Fruit fly (Drosophila melanogaster) whole organism, embryonic: ENCODE data around the gene SkpD.

Experiments
- Abd-B ChIP-seq: fragments of 200-800 bp; sonication (Bioruptor generic); optimal IDR thresholded peaks from 2 replicates; lab custom pipeline; 2018; ENCODE audit warnings: missing biosample characterization, mild to moderate bottlenecking, missing genetic modification characterization, moderate library complexity
- Aef1 ChIP-seq: fragments of 200-800 bp; sonication (Bioruptor generic); IDR thresholded peaks from 3 replicates; pipeline ENCODE4 v1.3.6; 2022; ENCODE audit warnings: missing biosample characterization, missing genetic modification characterization
- Asciz ChIP-seq: fragments of 200-800 bp; sonication (Bioruptor generic); optimal IDR thresholded peaks from 2 replicates; lab custom pipeline; 2017; ENCODE audit warnings: missing biosample characterization, mild to moderate bottlenecking, missing genetic modification characterization, missing genetic modification reagents
- CG10147 ChIP-seq: fragments of 200-800 bp; sonication (Bioruptor generic); optimal IDR thresholded peaks from 2 replicates; lab custom pipeline; 2019; ENCODE audit warnings: missing biosample characterization, mild to moderate bottlenecking, missing genetic modification characterization, moderate library complexity
- CG10543 ChIP-seq: fragments of 200-800 bp; sonication (Bioruptor generic); optimal IDR thresholded peaks from 3 replicates; lab custom pipeline; 2017; ENCODE audit warnings: missing biosample characterization, mild to moderate bottlenecking, missing genetic modification characterization, moderate library complexity
- CG11398 ChIP-seq: fragments of 200-800 bp; sonication (Bioruptor generic); optimal IDR thresholded peaks from 2 replicates; lab custom pipeline; 2016; ENCODE audit warnings: missing biosample characterization, missing genetic modification characterization
- CG11723 ChIP-seq: fragments of 200-800 bp; sonication (Bioruptor generic); optimal IDR thresholded peaks from 2 replicates; lab custom pipeline; 2017; ENCODE audit warnings: missing biosample characterization, mild to moderate bottlenecking, missing genetic modification characterization
- CG12155 ChIP-seq: fragments of 200-800 bp; sonication (Bioruptor generic); optimal IDR thresholded peaks from 3 replicates; lab custom pipeline; 2016; ENCODE audit warnings: missing biosample characterization, missing genetic modification characterization
- CG12391 ChIP-seq: fragments of 200-800 bp; sonication (Bioruptor generic); optimal IDR thresholded peaks from 3 replicates; lab custom pipeline; 2018; ENCODE audit warnings: missing biosample characterization, mild to moderate bottlenecking, missing genetic modification characterization, moderate library complexity
- CG12744 ChIP-seq: fragments of 200-800 bp; sonication (Bioruptor generic); optimal IDR thresholded peaks from 2 replicates; lab custom pipeline; 2016; ENCODE audit warnings: missing biosample characterization, missing genetic modification characterization
- CG14014 ChIP-seq: fragments of 200-800 bp; sonication (Bioruptor generic); IDR thresholded peaks from 2 replicates; pipeline ENCODE4 v1.3.6; 2022; ENCODE audit warnings: missing biosample characterization, missing genetic modification characterization
- CG1602 ChIP-seq: fragments of 200-800 bp; sonication (Bioruptor generic); optimal IDR thresholded peaks from 3 replicates; lab custom pipeline; 2016; ENCODE audit warnings: missing biosample characterization, missing genetic modification characterization
- CG17385 ChIP-seq: fragments of 200-800 bp; sonication (Bioruptor generic); optimal IDR thresholded peaks from 3 replicates; lab custom pipeline; 2018; ENCODE audit warnings: missing biosample characterization, mild to moderate bottlenecking, missing genetic modification characterization
- CG18262 ChIP-seq: fragments of 200-800 bp; optimal IDR thresholded peaks from 3 replicates; lab custom pipeline; 2019; ENCODE audit warnings: missing biosample characterization, mild to moderate bottlenecking, missing genetic modification characterization, moderate library complexity
- CG18619 ChIP-seq: fragments of 200-800 bp; sonication (Bioruptor generic); optimal IDR thresholded peaks from 3 replicates; lab custom pipeline; 2017; ENCODE audit warnings: missing biosample characterization, mild to moderate bottlenecking, missing genetic modification characterization
- CG32772 ChIP-seq: fragments of 200-800 bp; sonication (Bioruptor generic); IDR thresholded peaks from 2 replicates; pipeline ENCODE4 v1.3.6; 2022; ENCODE audit warnings: missing biosample characterization, missing genetic modification characterization
- CG4282 ChIP-seq: fragments of 200-800 bp; sonication (Bioruptor generic); optimal IDR thresholded peaks from 2 replicates; lab custom pipeline; 2016; ENCODE audit warnings: missing biosample characterization, missing genetic modification characterization
- E2f1 ChIP-seq: fragments of 200-800 bp; sonication (Bioruptor generic); IDR thresholded peaks from 2 replicates; pipeline ENCODE4 v1.3.6; 2022; ENCODE audit warnings: missing biosample characterization, missing genetic modification characterization
- Kr ChIP-seq: fragments of 200-800 bp; sonication (Bioruptor generic); optimal IDR thresholded peaks from 2 replicates; lab custom pipeline; 2017; ENCODE audit warnings: missing biosample characterization, mild to moderate bottlenecking, missing genetic modification characterization
- Lim3 ChIP-seq: fragments of 200-800 bp; sonication (Bioruptor generic); IDR thresholded peaks from 2 replicates; pipeline ENCODE4 v1.3.6; 2022; ENCODE audit warnings: missing biosample characterization, missing genetic modification characterization
- Lpt ChIP-seq: fragments of >200 bp; optimal IDR thresholded peaks from 2 replicates; lab custom pipeline; 2018; ENCODE audit warnings: missing biosample characterization, missing genetic modification characterization
- MESR4 ChIP-seq: fragments of 200-800 bp; sonication (Bioruptor generic); optimal IDR thresholded peaks from 2 replicates; lab custom pipeline; 2018; ENCODE audit warnings: missing biosample characterization, mild to moderate bottlenecking, missing genetic modification characterization, moderate library complexity
- NFAT ChIP-seq: fragments of 200-800 bp; sonication (Bioruptor generic); IDR thresholded peaks from 2 replicates; pipeline ENCODE4 v1.3.6; 2022; ENCODE audit warnings: missing biosample characterization, missing genetic modification characterization
- Opbp ChIP-seq: fragments of 200-800 bp; sonication (Bioruptor generic); IDR thresholded peaks from 3 replicates; pipeline ENCODE4 v1.3.6; 2022; ENCODE audit warnings: missing biosample characterization, missing genetic modification characterization; ENCODE audit not compliant: partially characterized antibody
- PHDP ChIP-seq: fragments of 200-800 bp; sonication (Bioruptor generic); optimal IDR thresholded peaks from 3 replicates; lab custom pipeline; 2018; ENCODE audit warnings: missing biosample characterization, mild to moderate bottlenecking, missing genetic modification characterization, moderate library complexity
- Tbp ChIP-seq: fragments of >200 bp; optimal IDR thresholded peaks from 2 replicates; lab custom pipeline; 2018; ENCODE audit warnings: missing biosample characterization, missing genetic modification characterization
- amos ChIP-seq: fragments of 200-800 bp; sonication (Bioruptor generic); IDR thresholded peaks from 2 replicates; pipeline ENCODE4 v1.3.6; 2022; ENCODE audit warnings: missing biosample characterization, missing genetic modification characterization; ENCODE audit not compliant: partially characterized antibody
- bab2 ChIP-seq: fragments of 200-800 bp; sonication (Bioruptor generic); optimal IDR thresholded peaks from 2 replicates; lab custom pipeline; 2016; ENCODE audit warnings: missing biosample characterization, missing genetic modification characterization
- bbx ChIP-seq: fragments of 200-800 bp; sonication (Bioruptor generic); IDR thresholded peaks from 2 replicates; pipeline ENCODE4 v1.3.6; 2022; ENCODE audit warnings: missing biosample characterization, missing genetic modification characterization; ENCODE audit not compliant: partially characterized antibody
- bsh ChIP-seq, 2 experiments: fragments of 200-800 bp; sonication (Bioruptor generic); optimal IDR thresholded peaks; 2 replicates each; lab custom pipeline; 2017 to 2018; ENCODE audit warnings: mild to moderate bottlenecking in 2 of 2, missing biosample characterization in 2 of 2, missing genetic modification characterization in 2 of 2, moderate library complexity in 1 of 2
- disco-r ChIP-seq: fragments of 200-800 bp; sonication (Bioruptor generic); optimal IDR thresholded peaks from 2 replicates; lab custom pipeline; 2016; ENCODE audit warnings: missing biosample characterization, missing genetic modification characterization
- dm ChIP-seq: fragments of 200-800 bp; sonication (Bioruptor generic); optimal IDR thresholded peaks from 3 replicates; lab custom pipeline; 2016; ENCODE audit warnings: missing biosample characterization, missing genetic modification characterization
- dmrt99B ChIP-seq: fragments of 200-800 bp; sonication (Bioruptor generic); optimal IDR thresholded peaks from 2 replicates; lab custom pipeline; 2018; ENCODE audit warnings: missing biosample characterization, mild to moderate bottlenecking, missing genetic modification characterization, moderate library complexity
- fd3F ChIP-seq: fragments of 200-800 bp; sonication (Bioruptor generic); optimal IDR thresholded peaks from 2 replicates; lab custom pipeline; 2018; ENCODE audit warnings: missing biosample characterization, mild to moderate bottlenecking, missing genetic modification characterization, moderate library complexity
- ftz-f1 ChIP-seq: fragments of 200-800 bp; sonication (Bioruptor generic); optimal IDR thresholded peaks from 2 replicates; lab custom pipeline; 2016; ENCODE audit warnings: missing biosample characterization, missing genetic modification characterization
- gce ChIP-seq: fragments of 200-800 bp; sonication (Bioruptor generic); IDR thresholded peaks from 3 replicates; pipeline ENCODE4 v1.3.6; 2022; ENCODE audit warnings: missing biosample characterization, missing genetic modification characterization
- gsb ChIP-seq: fragments of 200-800 bp; sonication (Bioruptor generic); IDR thresholded peaks from 2 replicates; pipeline ENCODE4 v1.3.6; 2022; ENCODE audit warnings: missing biosample characterization, missing genetic modification characterization
- ham ChIP-seq: fragments of 200-800 bp; sonication (Bioruptor generic); IDR thresholded peaks from 2 replicates; pipeline ENCODE4 v1.3.6; 2022; ENCODE audit warnings: missing biosample characterization, missing genetic modification characterization
- klu ChIP-seq: fragments of 200-800 bp; sonication (Bioruptor generic); IDR thresholded peaks from 2 replicates; pipeline ENCODE4 v1.3.6; 2022; ENCODE audit warnings: missing biosample characterization, missing genetic modification characterization
- lmd ChIP-seq: fragments of 200-800 bp; sonication (Bioruptor generic); IDR thresholded peaks from 2 replicates; pipeline ENCODE4 v1.3.6; 2022; ENCODE audit warnings: missing biosample characterization, missing genetic modification characterization
- nerfin-1 ChIP-seq: fragments of 200-800 bp; sonication (Bioruptor generic); optimal IDR thresholded peaks from 3 replicates; lab custom pipeline; 2019; ENCODE audit warnings: missing biosample characterization, mild to moderate bottlenecking, missing genetic modification characterization, moderate library complexity
- pb ChIP-seq: fragments of 200-800 bp; sonication (Bioruptor generic); optimal IDR thresholded peaks from 3 replicates; lab custom pipeline; 2016; ENCODE audit warnings: missing biosample characterization, missing genetic modification characterization
- run ChIP-seq: fragments of 200-800 bp; sonication (Bioruptor generic); optimal IDR thresholded peaks from 3 replicates; lab custom pipeline; 2018; ENCODE audit warnings: missing biosample characterization, mild to moderate bottlenecking, missing genetic modification characterization
- slp2 ChIP-seq: fragments of 200-800 bp; sonication (Bioruptor generic); optimal IDR thresholded peaks from 2 replicates; lab custom pipeline; 2016; ENCODE audit warnings: missing biosample characterization, missing genetic modification characterization
- sqz ChIP-seq: fragments of 200-800 bp; sonication (Bioruptor generic); optimal IDR thresholded peaks from 3 replicates; lab custom pipeline; 2018; ENCODE audit warnings: missing biosample characterization, mild to moderate bottlenecking, missing genetic modification characterization
- trem ChIP-seq: fragments of 200-800 bp; optimal IDR thresholded peaks from 3 replicates; lab custom pipeline; 2019; ENCODE audit warnings: missing biosample characterization, mild to moderate bottlenecking, missing genetic modification characterization, moderate library complexity
- unpg ChIP-seq: fragments of 200-800 bp; sonication (Bioruptor generic); optimal IDR thresholded peaks from 3 replicates; lab custom pipeline; 2018; ENCODE audit warnings: missing biosample characterization, mild to moderate bottlenecking, missing genetic modification characterization, moderate library complexity
- wdn ChIP-seq: fragments of 200-800 bp; sonication (Bioruptor generic); IDR thresholded peaks from 2 replicates; pipeline ENCODE4 v1.3.6; 2022; ENCODE audit warnings: missing biosample characterization, missing genetic modification characterization
- yki ChIP-seq: fragments of >200 bp; optimal IDR thresholded peaks from 3 replicates; lab custom pipeline; 2018
- z ChIP-seq: fragments of 200-800 bp; sonication (Bioruptor generic); IDR thresholded peaks from 3 replicates; pipeline ENCODE4 v1.3.6; 2022; ENCODE audit warnings: missing biosample characterization, missing genetic modification characterization
- zfh2 ChIP-seq: fragments of 200-800 bp; sonication (Bioruptor generic); optimal IDR thresholded peaks from 2 replicates; lab custom pipeline; 2016; ENCODE audit warnings: missing biosample characterization, missing genetic modification characterization

The SkpD gene

dm6 chrX:19842397-19843261, 30.1 kb downstream of the SkpD start (continued):
- TF ChIP-seq run (tag; lab: Kevin White, UChicago) (no peak), NFAT (GFP tag; lab: Robert Waterston, UW) (no peak), z (no peak), pb (no peak), yki (no peak), bbx (GFP tag; lab: Robert Waterston, UW) (no peak), gsb (no peak), CG10147 (no peak), Lpt (GFP tag; lab: Kevin White, UChicago) (peak; percentile 69), Aef1 (GFP tag; lab: Robert Waterston, UW) (no peak), bab2 (GFP tag; lab: Kevin White, UChicago) (no peak), disco-r (GFP tag; lab: Kevin White, UChicago) (no peak), fd3F (GFP tag; lab: Kevin White, UChicago) (no peak), CG11723 (GFP tag; lab: Kevin White, UChicago) (no peak), amos (GFP tag; lab: Robert Waterston, UW) (no peak), CG11398 (GFP tag; lab: Kevin White, UChicago) (no peak), CG10543 (GFP tag; lab: Kevin White, UChicago) (no peak), CG14014 (GFP tag; lab: Robert Waterston, UW) (no peak), Asciz (GFP tag; lab: Kevin White, UChicago) (no peak), Tbp (GFP tag; lab: Kevin White, UChicago) (no peak), Opbp (GFP tag; lab: Robert Waterston, UW) (no peak), trem (peak; percentile 10), dm (GFP tag; lab: Kevin White, UChicago) (no peak), CG4282 (GFP tag; lab: Kevin White, UChicago) (no peak), ham (GFP tag; lab: Robert Waterston, UW) (no peak), E2f1 (no peak), CG12744 (GFP tag; lab: Kevin White, UChicago) (no peak), dmrt99B (tag; lab: Kevin White, UChicago) (peak; percentile 26), sqz (peak; percentile 77), wdn (no peak), MESR4 (no peak), Kr (GFP tag; lab: Kevin White, UChicago) (no peak), klu (GFP tag; lab: Robert Waterston, UW) (no peak), PHDP (tag; lab: Kevin White, UChicago) (no peak), CG18262 (tag; lab: Kevin White, UChicago) (peak; percentile 48), CG17385 (GFP tag; lab: Kevin White, UChicago) (no peak), nerfin-1 (tag; lab: Kevin White, UChicago) (no peak), slp2 (GFP tag; lab: Kevin White, UChicago) (no peak), lmd (GFP tag; lab: Robert Waterston, UW) (no peak), CG32772 (GFP tag; lab: Robert Waterston, UW) (peak; percentile 54), CG12391 (tag; lab: Kevin White, UChicago) (peak; percentile 10), Lim3 (no peak), unpg (GFP tag; lab: Kevin White, UChicago) (no peak), CG18619 (GFP tag; lab: Kevin White, UChicago) (no peak), gce (GFP tag; lab: Robert Waterston, UW) (no peak), zfh2 (no peak), bsh (GFP tag; optimal IDR thresholded peaks at IDR 0.05; lab: Kevin White, UChicago) (peak in 1 of 2 experiments; percentile 3), ftz-f1 (GFP tag; lab: Kevin White, UChicago) (no peak), CG12155 (GFP tag; lab: Kevin White, UChicago) (no peak), Abd-B (GFP tag; lab: Kevin White, UChicago) (no peak), CG1602 (GFP tag; lab: Kevin White, UChicago) (no peak)
